Worm (Caenorhabditis elegans): ENCODE data around the gene prp-38.

Gene prp-38

DNA sequence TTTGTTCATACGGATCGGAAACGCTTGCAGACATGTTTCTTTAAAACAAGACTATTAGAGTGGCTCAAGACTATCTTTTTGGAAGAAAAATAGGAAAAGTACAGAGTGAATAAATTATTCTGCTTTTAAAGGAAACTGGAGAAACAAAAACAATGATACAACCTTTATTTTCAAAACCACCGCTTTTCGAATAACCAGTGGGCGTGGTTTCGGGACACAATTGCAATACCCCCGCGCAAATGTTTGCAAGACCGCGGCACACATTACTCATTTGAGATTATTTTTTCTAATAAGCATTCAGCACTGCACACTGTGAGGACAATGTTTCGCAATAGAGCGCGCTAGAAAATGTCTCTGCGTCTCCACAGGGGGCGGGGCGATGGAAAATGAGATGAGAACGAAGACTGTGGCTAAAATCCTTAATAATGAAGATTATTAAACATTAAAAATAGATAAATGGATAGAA is 2.1 kb upstream of the prp-38 start, which contains the start of gene plrg-1 (continued):
- TF ChIP-seq ceh-91 (GFP tag; IDR thresholded peaks at IDR 0.05): peak; percentile 83
- no peak for TF ChIP-seq nhr-179 (tag; optimal IDR thresholded peaks at IDR 0.05)
- TF ChIP-seq ceh-58 (GFP tag; IDR thresholded peaks at IDR 0.05): no peak
- peak; percentile 86 for TF ChIP-seq hmg-1.2 (GFP tag; IDR thresholded peaks at IDR 0.05)
- no peak for TF ChIP-seq F55B11.4 (tag; optimal IDR thresholded peaks at IDR 0.05; ENCODE audit: borderline replicate concordance, insufficient read depth)
- TF ChIP-seq F52B5.7 (tag; optimal IDR thresholded peaks at IDR 0.05): peak; percentile 58
- TF ChIP-seq nhr-80 (tag; optimal IDR thresholded peaks at IDR 0.05): peak; percentile 91
- peak; percentile 32 for TF ChIP-seq ztf-26 (tag; optimal IDR thresholded peaks at IDR 0.05)
- no peak for TF ChIP-seq T26A5.8 (tag; optimal IDR thresholded peaks at IDR 0.05)
- no peak for TF ChIP-seq ztf-3 (GFP tag; optimal IDR thresholded peaks at IDR 0.05)
- TF ChIP-seq Y67H2A.10 (GFP tag; conservative IDR thresholded peaks at IDR 0.05): peak; percentile 31; the same call in 1 of the 2 replicates
- no peak for TF ChIP-seq dpff-1 (tag; optimal IDR thresholded peaks at IDR 0.05)
- peak; percentile 99 for TF ChIP-seq cebp-1 (GFP tag; IDR thresholded peaks at IDR 0.05)
- peak; percentile 99 for TF ChIP-seq cebp-1 (tag; optimal IDR thresholded peaks at IDR 0.05)
- peak; percentile 58 for TF ChIP-seq atf-7 (tag; optimal IDR thresholded peaks at IDR 0.05)
- TF ChIP-seq madf-10 (tag; optimal IDR thresholded peaks at IDR 0.05): peak; percentile 52
- no peak for TF ChIP-seq hlh-12 (tag; optimal IDR thresholded peaks at IDR 0.05)
- peak; percentile 78 for TF ChIP-seq hsf-1 (GFP tag; IDR thresholded peaks at IDR 0.05)
- TF ChIP-seq repo-1 (tag; optimal IDR thresholded peaks at IDR 0.05): peak; percentile 38
- TF ChIP-seq lir-1 (GFP tag; conservative IDR thresholded peaks at IDR 0.05): peak; percentile 79
- TF ChIP-seq mcd-1 (GFP tag; IDR thresholded peaks at IDR 0.05): peak; percentile 90
- TF ChIP-seq Y56A3A.18 (GFP tag; IDR thresholded peaks at IDR 0.05): peak; percentile 56; the same call in 1 of the 2 replicates
- no peak for TF ChIP-seq ztf-22 (GFP tag; optimal IDR thresholded peaks at IDR 0.05)
- TF ChIP-seq Y79H2A.3 (GFP tag; conservative IDR thresholded peaks at IDR 0.05): 0 out of 2 replicates have a peak, but pooled peaks have one; percentile 74
- peak; percentile 40 for TF ChIP-seq nhr-90 (tag; optimal IDR thresholded peaks at IDR 0.05)
- TF ChIP-seq nhr-27 (tag; optimal IDR thresholded peaks at IDR 0.05): no peak
- peak in 1 of 3 experiments; percentile 76 for TF ChIP-seq lin-35 (GFP tag; optimal IDR thresholded peaks at IDR 0.05)
- peak; percentile 94 for TF ChIP-seq D2030.7 (GFP tag; IDR thresholded peaks at IDR 0.05)
- peak; percentile 96 for TF ChIP-seq C06A6.2 (GFP tag; conservative IDR thresholded peaks at IDR 0.05)
- TF ChIP-seq aptf-3 (GFP tag; IDR thresholded peaks at IDR 0.05): no peak
- peak; percentile 73 for TF ChIP-seq B0019.2 (GFP tag; conservative IDR thresholded peaks at IDR 0.05)
- TF ChIP-seq madf-6 (GFP tag; IDR thresholded peaks at IDR 0.05): peak; percentile 86
- peak; percentile 55 for TF ChIP-seq F33H1.4 (GFP tag; IDR thresholded peaks at IDR 0.05)

ce11 chrV:10804374-10804773 is 1.5 kb downstream of the prp-38 start, which contains the start of gene secs-1:
secs-1 (minus strand) TSS chrV:10804474.
- no peak for TF ChIP-seq tlf-1 (GFP tag; optimal IDR thresholded peaks at IDR 0.05)
- no peak for TF ChIP-seq ceh-27 (GFP tag; optimal IDR thresholded peaks at IDR 0.05)
- TF ChIP-seq lsl-1 (GFP tag; optimal IDR thresholded peaks at IDR 0.05): no peak
- TF ChIP-seq tbp1 (GFP tag; optimal IDR thresholded peaks at IDR 0.05): no peak
- TF ChIP-seq D2030.7 (GFP tag; IDR thresholded peaks at IDR 0.05): no peak
- no peak for TF ChIP-seq ztf-25 (GFP tag; IDR thresholded peaks at IDR 0.05)
- no peak for TF ChIP-seq snpc-3.4 (tag; optimal IDR thresholded peaks at IDR 0.05)
- no peak for TF ChIP-seq akir-1 (GFP tag; optimal IDR thresholded peaks at IDR 0.05)
- TF ChIP-seq K12H6.12 (tag; optimal IDR thresholded peaks at IDR 0.05): no peak
- TF ChIP-seq ztf-3 (GFP tag; optimal IDR thresholded peaks at IDR 0.05): no peak
- TF ChIP-seq zim-3 (tag; optimal IDR thresholded peaks at IDR 0.05): no peak
- TF ChIP-seq Y56A3A.18 (GFP tag; IDR thresholded peaks at IDR 0.05): no peak
- TF ChIP-seq nhr-179 (tag; optimal IDR thresholded peaks at IDR 0.05): no peak
- no peak for TF ChIP-seq F23B12.7 (tag; optimal IDR thresholded peaks at IDR 0.05; ENCODE audit: insufficient read depth)
- no peak for TF ChIP-seq snpc-1.1 (tag; optimal IDR thresholded peaks at IDR 0.05; ENCODE audit: insufficient read depth)
- no peak for TF ChIP-seq F57A8.1 (GFP tag; optimal IDR thresholded peaks at IDR 0.05)
- TF ChIP-seq F49E8.2 (tag; optimal IDR thresholded peaks at IDR 0.05; ENCODE audit: insufficient read depth): no peak

Data from whole organism, young adult.